Fruit fly (Drosophila melanogaster) whole organism, prepupa: ENCODE results near the gene CG17600.
A peak's percentile ranks its signal among the peaks of the same experiment; 100 is the strongest.

Source experiments
- CG10669 ChIP-seq: fragments of 200-800 bp; sonication (Bioruptor generic); optimal IDR thresholded peaks from 3 replicates; lab custom pipeline; 2018; ENCODE audit warnings: missing biosample characterization, mild to moderate bottlenecking, missing genetic modification characterization, moderate library complexity
- CG15336 ChIP-seq: fragments of 200-800 bp; sonication (Bioruptor generic); IDR thresholded peaks from 2 replicates; pipeline ENCODE4 v1.3.6; 2022; ENCODE audit warnings: missing biosample characterization, missing genetic modification characterization
- CG32006 ChIP-seq: fragments of 200-800 bp; sonication (Bioruptor generic); optimal IDR thresholded peaks from 3 replicates; lab custom pipeline; 2017; ENCODE audit warnings: missing biosample characterization, mild to moderate bottlenecking, missing genetic modification characterization
- CG34406 ChIP-seq: fragments of 200-800 bp; sonication (Bioruptor generic); optimal IDR thresholded peaks from 3 replicates; lab custom pipeline; 2016; ENCODE audit warnings: missing biosample characterization, missing genetic modification characterization
- CG4318 ChIP-seq: fragments of 200-800 bp; sonication (Bioruptor generic); optimal IDR thresholded peaks from 3 replicates; lab custom pipeline; 2017; ENCODE audit warnings: missing biosample characterization, mild to moderate bottlenecking, missing genetic modification characterization
- CG6792 ChIP-seq: fragments of 200-800 bp; sonication (Bioruptor generic); optimal IDR thresholded peaks from 3 replicates; lab custom pipeline; 2016; ENCODE audit warnings: missing biosample characterization, missing genetic modification characterization
- CG7368 ChIP-seq: fragments of 200-800 bp; sonication (Bioruptor generic); optimal IDR thresholded peaks from 3 replicates; lab custom pipeline; 2016; ENCODE audit warnings: missing biosample characterization, missing genetic modification characterization
- Met ChIP-seq: fragments of 200-800 bp; sonication (Bioruptor generic); optimal IDR thresholded peaks from 3 replicates; lab custom pipeline; 2016; ENCODE audit warnings: missing biosample characterization, missing genetic modification characterization
- acj6 ChIP-seq: fragments of 200-800 bp; sonication (Bioruptor generic); optimal IDR thresholded peaks from 3 replicates; lab custom pipeline; 2016; ENCODE audit warnings: missing biosample characterization, missing genetic modification characterization
- cyc ChIP-seq: fragments of 200-800 bp; sonication (Bioruptor generic); optimal IDR thresholded peaks from 3 replicates; lab custom pipeline; 2016; ENCODE audit warnings: missing biosample characterization, missing genetic modification characterization
- lz ChIP-seq: fragments of 200-800 bp; sonication (Bioruptor generic); optimal IDR thresholded peaks from 3 replicates; lab custom pipeline; 2016; ENCODE audit warnings: missing biosample characterization, missing genetic modification characterization
- topi ChIP-seq: fragments of 200-800 bp; sonication (Bioruptor generic); optimal IDR thresholded peaks from 3 replicates; lab custom pipeline; 2016; ENCODE audit warnings: missing biosample characterization, missing genetic modification characterization

DNA sequence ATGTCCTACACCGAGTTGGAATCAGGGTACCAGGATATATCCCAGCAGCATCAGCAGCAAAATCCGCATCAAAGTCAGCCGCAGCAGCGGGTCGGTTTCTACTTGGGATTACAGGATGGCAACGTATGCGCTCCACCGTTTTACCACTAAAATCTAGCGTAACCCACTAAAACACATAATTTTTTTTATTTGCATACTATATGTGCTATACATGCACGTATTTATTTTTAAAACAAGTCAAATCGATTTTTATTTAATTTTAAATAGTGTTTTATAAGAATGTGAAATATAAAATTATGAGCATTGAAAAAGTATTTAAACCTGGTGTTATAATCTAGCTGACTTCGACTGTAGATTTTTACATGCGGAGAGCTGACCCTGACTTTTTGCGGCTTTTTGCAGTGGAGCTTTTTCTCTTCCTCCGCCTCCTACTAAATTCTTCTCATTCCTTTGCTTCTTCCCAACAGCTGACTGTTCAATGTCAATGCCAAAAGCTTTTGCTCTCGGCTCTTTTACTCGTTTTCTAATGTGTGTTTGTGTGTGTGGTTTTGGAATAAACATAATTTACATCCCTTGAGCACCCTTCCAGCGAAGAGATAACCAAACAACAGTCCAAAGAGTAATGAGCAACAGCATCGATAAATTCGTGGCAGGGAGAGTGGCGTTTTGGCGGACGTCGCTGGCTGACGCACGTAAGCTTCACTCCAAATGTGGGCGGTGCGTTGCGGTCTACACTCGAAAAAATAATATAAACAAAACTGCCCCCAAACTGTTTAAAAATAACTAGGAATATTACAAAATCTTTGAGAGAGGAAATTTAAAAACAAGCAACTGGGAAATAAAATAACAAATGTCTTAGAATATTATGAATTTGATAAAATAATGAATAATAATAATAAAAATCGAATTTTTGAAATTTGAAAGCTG lies 27.1 kb upstream of the CG17600 start:
- peak; percentile 30 for TF ChIP-seq acj6 (GFP tag; lab: Kevin White, UChicago)
- no peak for TF ChIP-seq CG4318
- TF ChIP-seq cyc (GFP tag; lab: Kevin White, UChicago): no peak
- peak; percentile 24 for TF ChIP-seq lz
- TF ChIP-seq topi (GFP tag; lab: Kevin White, UChicago): peak; percentile 16
- no peak for TF ChIP-seq CG6792
- peak; percentile 22 for TF ChIP-seq Met (GFP tag; lab: Kevin White, UChicago)
- TF ChIP-seq CG15336: peak; percentile 37
- peak; percentile 31 for TF ChIP-seq CG10669 (GFP tag; lab: Kevin White, UChicago)
- peak; percentile 52 for TF ChIP-seq CG32006 (GFP tag; lab: Kevin White, UChicago)
- TF ChIP-seq CG34406: peak; percentile 25
- no peak for TF ChIP-seq CG7368
